Worm (Caenorhabditis elegans): Measurements from ENCODE around the gene srj-54.

DNA sequence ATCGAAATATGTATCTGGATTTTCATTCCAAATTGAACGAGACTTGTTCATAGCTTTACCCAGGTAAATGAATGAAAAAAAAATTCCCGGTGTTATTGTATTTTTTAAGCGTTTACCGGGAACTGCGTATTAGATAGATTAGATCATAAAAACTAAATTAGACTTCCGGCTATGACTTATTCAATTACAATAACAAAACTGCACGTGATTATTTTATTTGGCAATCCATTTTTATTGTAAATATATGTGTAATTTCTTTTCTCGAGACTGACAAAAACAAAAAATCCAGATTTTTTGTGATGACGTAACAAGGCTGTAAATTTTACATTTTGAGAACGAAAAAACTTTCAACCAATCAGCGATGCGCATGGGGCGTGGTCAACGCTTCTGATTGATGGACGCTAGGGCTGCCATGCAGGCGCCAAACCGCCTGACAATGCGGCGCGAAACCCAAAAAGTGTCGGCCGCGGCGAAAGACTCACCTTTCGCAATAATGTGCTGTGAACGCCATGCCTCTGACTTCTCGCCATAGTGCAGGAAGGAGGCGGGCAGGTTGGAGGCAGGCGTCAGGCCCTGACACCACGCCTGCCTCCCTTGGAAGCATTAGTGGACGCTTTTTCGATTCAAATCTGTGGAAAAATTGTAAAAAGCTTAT, 37.9 kb downstream of the srj-54 start, which contains the start of gene srh-36:
- TF ChIP-seq B0310.2 (tag; optimal IDR thresholded peaks at IDR 0.05) (no peak), pes-1 (GFP tag; IDR thresholded peaks at IDR 0.05) (no peak), ama-1 (optimal IDR thresholded peaks at IDR 0.05) (no peak), tra-4 (tag; optimal IDR thresholded peaks at IDR 0.05) (no peak), F13C5.2 (tag; optimal IDR thresholded peaks at IDR 0.05) (no peak)

Data from whole organism, early embryonic.